Fruit fly (Drosophila melanogaster): Measurements from ENCODE around the gene CG6576.

CG6576 gene

dm6 chr3L:8765493-8765892 lies 9.7 kb downstream of the CG6576 start:
- TF ChIP-seq salr (GFP tag; optimal IDR thresholded peaks at IDR 0.05) (peak in 1 of 2 experiments; percentile 20), fd59A (GFP tag; optimal IDR thresholded peaks at IDR 0.05) (no peak), dsx (GFP tag; optimal IDR thresholded peaks at IDR 0.05; ENCODE audit: poor library complexity, severe bottlenecking) (peak; percentile 100), CG6808 (GFP tag; optimal IDR thresholded peaks at IDR 0.05) (no peak), CG32006 (GFP tag; optimal IDR thresholded peaks at IDR 0.05) (no peak), Ets96B (tag; optimal IDR thresholded peaks at IDR 0.05) (peak; percentile 45), CG4318 (GFP tag; optimal IDR thresholded peaks at IDR 0.05) (peak; percentile 9), Ets21C (GFP tag; optimal IDR thresholded peaks at IDR 0.05) (no peak), eg (GFP tag; IDR thresholded peaks at IDR 0.05) (peak; percentile 97), CG11294 (GFP tag; IDR thresholded peaks at IDR 0.05) (peak; percentile 91), Met (GFP tag; optimal IDR thresholded peaks at IDR 0.05) (no peak), lz (GFP tag; optimal IDR thresholded peaks at IDR 0.05) (no peak), achi (GFP tag; optimal IDR thresholded peaks at IDR 0.05) (peak; percentile 42), CG6792 (GFP tag; optimal IDR thresholded peaks at IDR 0.05) (no peak), acj6 (GFP tag; optimal IDR thresholded peaks at IDR 0.05) (no peak), Eip78C (GFP tag) (no peak), CG7368 (GFP tag; optimal IDR thresholded peaks at IDR 0.05) (no peak), Eip93F (GFP tag; optimal IDR thresholded peaks at IDR 0.05) (no peak), Gug (GFP tag; IDR thresholded peaks at IDR 0.05) (peak; percentile 93), CG6276 (GFP tag; optimal IDR thresholded peaks at IDR 0.05) (peak; percentile 55), Hr39 (GFP tag; optimal IDR thresholded peaks at IDR 0.05) (no peak), Eip75B (GFP tag; optimal IDR thresholded peaks at IDR 0.05) (no peak), CG6163 (GFP tag; IDR thresholded peaks at IDR 0.05) (peak; percentile 96), fkh (GFP tag; optimal IDR thresholded peaks at IDR 0.05) (no peak), svp (GFP tag) (no peak), CG15336 (GFP tag; IDR thresholded peaks at IDR 0.05) (peak; percentile 98), CG34406 (GFP tag; optimal IDR thresholded peaks at IDR 0.05) (no peak), OdsH (GFP tag; optimal IDR thresholded peaks at IDR 0.05) (no peak), CG8119 (GFP tag; IDR thresholded peaks at IDR 0.05) (peak; percentile 96), Sox102F (GFP tag; optimal IDR thresholded peaks at IDR 0.05) (no peak), Sox14 (GFP tag; optimal IDR thresholded peaks at IDR 0.05) (no peak), Lpt (GFP tag; optimal IDR thresholded peaks at IDR 0.05) (peak; percentile 82), CG11762 (GFP tag; optimal IDR thresholded peaks at IDR 0.05; ENCODE audit: insufficient read depth) (no peak), CG31627 (GFP tag; optimal IDR thresholded peaks at IDR 0.05) (no peak), CG11902 (GFP tag; optimal IDR thresholded peaks at IDR 0.05) (no peak), Hr4 (GFP tag; optimal IDR thresholded peaks at IDR 0.05) (peak; percentile 81), ss (GFP tag; optimal IDR thresholded peaks at IDR 0.05) (no peak), CG10631 (GFP tag; optimal IDR thresholded peaks at IDR 0.05) (no peak), CG8319 (GFP tag; optimal IDR thresholded peaks at IDR 0.05) (no peak), CG16779 (tag; optimal IDR thresholded peaks at IDR 0.05) (no peak), CG8632 (GFP tag; optimal IDR thresholded peaks at IDR 0.05) (no peak), cyc (GFP tag; optimal IDR thresholded peaks at IDR 0.05) (no peak), topi (GFP tag; optimal IDR thresholded peaks at IDR 0.05) (no peak)

- TF ChIP-seq vri (GFP tag; optimal IDR thresholded peaks at IDR 0.05): peak; percentile 94
- peak; percentile 99 for TF ChIP-seq lz (GFP tag; optimal IDR thresholded peaks at IDR 0.05)
- TF ChIP-seq CG6808 (GFP tag; optimal IDR thresholded peaks at IDR 0.05): peak; percentile 98
- TF ChIP-seq Gug (GFP tag; IDR thresholded peaks at IDR 0.05): peak; percentile 97
- peak; percentile 98 for TF ChIP-seq topi (GFP tag; optimal IDR thresholded peaks at IDR 0.05)
- peak; percentile 95 for TF ChIP-seq CG11294 (GFP tag; IDR thresholded peaks at IDR 0.05)
- TF ChIP-seq cyc (GFP tag; optimal IDR thresholded peaks at IDR 0.05): peak; percentile 99
- TF ChIP-seq CG4318 (GFP tag; optimal IDR thresholded peaks at IDR 0.05): peak; percentile 95
- TF ChIP-seq Met (GFP tag; optimal IDR thresholded peaks at IDR 0.05): peak; percentile 99
- peak; percentile 97 for TF ChIP-seq pdm3 (GFP tag; optimal IDR thresholded peaks at IDR 0.05)
- peak; percentile 94 for TF ChIP-seq CG6163 (GFP tag; IDR thresholded peaks at IDR 0.05)
- peak; percentile 98 for TF ChIP-seq CG11902 (GFP tag; optimal IDR thresholded peaks at IDR 0.05)
- TF ChIP-seq Eip75B (GFP tag; optimal IDR thresholded peaks at IDR 0.05): peak; percentile 97
- TF ChIP-seq CG10669 (GFP tag; optimal IDR thresholded peaks at IDR 0.05): peak; percentile 93
- peak; percentile 99 for TF ChIP-seq CG3032 (tag; optimal IDR thresholded peaks at IDR 0.05)
- TF ChIP-seq Lpt (GFP tag; optimal IDR thresholded peaks at IDR 0.05): peak; percentile 87
- peak; percentile 99 for TF ChIP-seq Sox15 (GFP tag; optimal IDR thresholded peaks at IDR 0.05)
- peak; percentile 98 for TF ChIP-seq CG8632 (GFP tag; optimal IDR thresholded peaks at IDR 0.05)
- TF ChIP-seq Eip78C (GFP tag): peak; percentile 99
- peak; percentile 80 for TF ChIP-seq CG9139 (GFP tag; optimal IDR thresholded peaks at IDR 0.05)
- peak; percentile 99 for TF ChIP-seq Sox14 (GFP tag; optimal IDR thresholded peaks at IDR 0.05)
- peak; percentile 39 for TF ChIP-seq Hr38 (GFP tag; optimal IDR thresholded peaks at IDR 0.05)
These were observed 10.3 kb downstream of the CG6576 start for dm6 chr3L:8765969-8766538.
